Comparison of ENCODE assay signal across 2 worm cellular contexts in genomic region chrX:12106004-12106403, ce11.
TF ChIP-seq lines count a peak whose summit lies in the region.

No protein-coding gene starts in this region.

TF ChIP-seq in whole organism, L1 larva, 84 proteins besides CTCF, POLR2A, EP300 and RAD21 (continued from another document):
- TF ChIP-seq ceh-8 (GFP tag; optimal IDR thresholded peaks at IDR 0.05; lab: Kevin White, UChicago) (peak; percentile 79), nhr-237 (tag; optimal IDR thresholded peaks at IDR 0.05; lab: Kevin White, UChicago) (no peak), egl-13 (tag; optimal IDR thresholded peaks at IDR 0.05; lab: Kevin White, UChicago) (peak; percentile 83), sptf-1 (tag; optimal IDR thresholded peaks at IDR 0.05; lab: Kevin White, UChicago) (no peak), ceh-82 (tag; optimal IDR thresholded peaks at IDR 0.05; lab: Kevin White, UChicago) (peak; percentile 74 to 80 (median 78)), skn-1 (tag; optimal IDR thresholded peaks at IDR 0.05; lab: Kevin White, UChicago) (no peak), blmp-1 (tag; optimal IDR thresholded peaks at IDR 0.05; lab: Kevin White, UChicago) (no peak), mef-2 (tag; optimal IDR thresholded peaks at IDR 0.05; lab: Kevin White, UChicago) (no peak), unc-62 (GFP tag; optimal IDR thresholded peaks at IDR 0.05; lab: Kevin White, UChicago) (no peak), nhr-47 (tag; optimal IDR thresholded peaks at IDR 0.05; lab: Kevin White, UChicago) (peak; percentile 88), unc-98 (GFP tag; IDR thresholded peaks at IDR 0.05; lab: Robert Waterston, UW) (no peak), mdl-1 (tag; optimal IDR thresholded peaks at IDR 0.05; lab: Kevin White, UChicago) (peak in 1 of 2 experiments; percentile 59), C04F5.9 (tag; optimal IDR thresholded peaks at IDR 0.05; lab: Kevin White, UChicago) (peak; percentile 35), hlh-4 (tag; optimal IDR thresholded peaks at IDR 0.05; lab: Kevin White, UChicago) (no peak), hpl-2 (GFP tag; optimal IDR thresholded peaks at IDR 0.05; lab: Kevin White, UChicago) (no peak), grh-1 (GFP tag; IDR thresholded peaks at IDR 0.05; lab: Robert Waterston, UW) (peak; percentile 37; the same call in 1 of the 2 replicates), zip-4 (GFP tag; optimal IDR thresholded peaks at IDR 0.05; lab: Kevin White, UChicago) (peak; percentile 35), nhr-20 (tag; optimal IDR thresholded peaks at IDR 0.05; lab: Kevin White, UChicago) (peak; percentile 82), vab-15 (tag; optimal IDR thresholded peaks at IDR 0.05; lab: Kevin White, UChicago) (peak; percentile 71)
TF ChIP-seq in whole organism, L1 larva: peak in this region for 50.

TF ChIP-seq in whole organism, young adult, 124 proteins besides CTCF, POLR2A, EP300 and RAD21 (continued from another document):
- TF ChIP-seq F10E7.11 (tag; optimal IDR thresholded peaks at IDR 0.05; lab: Kevin White, UChicago), result peak; percentile 36
- peak; percentile 88 for TF ChIP-seq lin-40 (tag; optimal IDR thresholded peaks at IDR 0.05; lab: Kevin White, UChicago)
- TF ChIP-seq egl-18 (GFP tag; IDR thresholded peaks at IDR 0.05; lab: Robert Waterston, UW), result peak; percentile 89
- no peak for TF ChIP-seq nhr-179 (tag; optimal IDR thresholded peaks at IDR 0.05; lab: Kevin White, UChicago)
- peak; percentile 92 for TF ChIP-seq chd-7 (tag; optimal IDR thresholded peaks at IDR 0.05; lab: Kevin White, UChicago)
- TF ChIP-seq somi-1 (GFP tag; optimal IDR thresholded peaks at IDR 0.05; lab: Kevin White, UChicago), result peak; percentile 80
- no peak for TF ChIP-seq attf-5 (GFP tag; optimal IDR thresholded peaks at IDR 0.05; lab: Kevin White, UChicago)
- TF ChIP-seq attf-6 (GFP tag; IDR thresholded peaks at IDR 0.05; lab: Robert Waterston, UW), result peak; percentile 60; the same call in 1 of the 2 replicates
- peak; percentile 67 for TF ChIP-seq ztf-3 (GFP tag; optimal IDR thresholded peaks at IDR 0.05; lab: Kevin White, UChicago)
- TF ChIP-seq ceh-100 (GFP tag; IDR thresholded peaks at IDR 0.05; lab: Robert Waterston, UW), result peak; percentile 52
- TF ChIP-seq B0336.3 (GFP tag; IDR thresholded peaks at IDR 0.05; lab: Robert Waterston, UW), result no peak
- TF ChIP-seq Y67H2A.10 (GFP tag; conservative IDR thresholded peaks at IDR 0.05; lab: Robert Waterston, UW), result peak; percentile 73
- no peak for TF ChIP-seq aptf-3 (GFP tag; IDR thresholded peaks at IDR 0.05; lab: Robert Waterston, UW)
